Worm (Caenorhabditis elegans) whole organism, L3 larva: ENCODE measurements around the gene C05C9.3.

Experiments used
- R02D3.7 ChIP-seq: fragments of 150-350 bp; optimal IDR thresholded peaks from 2 replicates; lab custom pipeline; 2014; ENCODE audit warnings: missing biosample characterization, missing genetic modification characterization
- aly-2 ChIP-seq: fragments of 150-350 bp; optimal IDR thresholded peaks from 2 replicates; lab custom pipeline; 2014; ENCODE audit warnings: missing biosample characterization, missing genetic modification characterization
- ceh-16 ChIP-seq: sonication (generic microtip); optimal IDR thresholded peaks from 2 replicates; lab custom pipeline; 2017; ENCODE audit warnings: missing biosample characterization, missing genetic modification characterization
- ceh-28 ChIP-seq: fragments of 150-350 bp; optimal IDR thresholded peaks from 2 replicates; lab custom pipeline; 2014; ENCODE audit warnings: missing biosample characterization, missing genetic modification reagents, missing genetic modification characterization
- ceh-9 ChIP-seq: sonication (generic microtip); optimal IDR thresholded peaks from 2 replicates; lab custom pipeline; 2018; ENCODE audit warnings: missing biosample characterization, missing genetic modification characterization
- daf-12 ChIP-seq: fragments of 150-350 bp; optimal IDR thresholded peaks from 2 replicates; lab custom pipeline; 2014; ENCODE audit warnings: missing biosample characterization, missing genetic modification reagents, missing genetic modification characterization
- egl-27 ChIP-seq: sonication (generic microtip); optimal IDR thresholded peaks from 4 replicates; lab custom pipeline; 2017; ENCODE audit warnings: missing biosample characterization, missing genetic modification reagents, missing genetic modification characterization
- egl-5 ChIP-seq: fragments of 150-350 bp; optimal IDR thresholded peaks from 2 replicates; lab custom pipeline; 2017; ENCODE audit warnings: missing biosample characterization, missing genetic modification reagents, missing genetic modification characterization, inconsistent platforms
- elt-1 ChIP-seq: fragments of 150-350 bp; optimal IDR thresholded peaks from 2 replicates; lab custom pipeline; 2014; ENCODE audit warnings: missing biosample characterization, missing genetic modification characterization
- elt-2 ChIP-seq: sonication (generic microtip); optimal IDR thresholded peaks from 2 replicates; lab custom pipeline; 2016; ENCODE audit warnings: missing genetic modification reagents, mild to moderate bottlenecking, missing genetic modification characterization, missing compliant biosample characterization
- elt-3 ChIP-seq, 3 experiments: fragments of 150-350 bp in 1 of 3; sonication (generic microtip) in 2 of 3; optimal IDR thresholded peaks; 2 replicates in 2 of 3; 4 replicates in 1 of 3; lab custom pipeline; 2014 to 2017; ENCODE audit warnings: missing biosample characterization in 3 of 3, missing genetic modification characterization in 3 of 3
- eor-1 ChIP-seq, 2 experiments: fragments of 150-350 bp; optimal IDR thresholded peaks; 2 replicates each; lab custom pipeline; 2014 to 2018; ENCODE audit warnings: missing biosample characterization in 2 of 2, missing genetic modification characterization in 2 of 2
- fos-1 ChIP-seq: fragments of 150-350 bp; optimal IDR thresholded peaks from 2 replicates; lab custom pipeline; 2014; ENCODE audit warnings: missing biosample characterization, missing genetic modification characterization
- hmg-11 ChIP-seq: sonication (generic microtip); optimal IDR thresholded peaks from 2 replicates; lab custom pipeline; 2016; ENCODE audit warnings: missing genetic modification characterization, missing compliant biosample characterization
- jun-1 ChIP-seq: fragments of 150-350 bp; optimal IDR thresholded peaks from 2 replicates; lab custom pipeline; 2014; ENCODE audit warnings: missing biosample characterization, missing genetic modification reagents, missing genetic modification characterization
- lin-15B ChIP-seq: fragments of 150-350 bp; optimal IDR thresholded peaks from 2 replicates; lab custom pipeline; 2014; ENCODE audit warnings: missing biosample characterization, missing genetic modification characterization
- lin-39 ChIP-seq: fragments of 150-350 bp; optimal IDR thresholded peaks from 2 replicates; lab custom pipeline; 2018; ENCODE audit warnings: missing biosample characterization, missing genetic modification reagents, missing genetic modification characterization
- lsy-12 ChIP-seq: sonication (generic microtip); optimal IDR thresholded peaks from 2 replicates; lab custom pipeline; 2016; ENCODE audit warnings: mild to moderate bottlenecking, missing genetic modification characterization, missing compliant biosample characterization
- mdl-1 ChIP-seq: fragments of 150-350 bp; optimal IDR thresholded peaks from 2 replicates; lab custom pipeline; 2014; ENCODE audit warnings: missing biosample characterization, missing genetic modification characterization
- mml-1 ChIP-seq: fragments of 150-350 bp; sonication (generic microtip); optimal IDR thresholded peaks from 3 replicates; lab custom pipeline; 2014; ENCODE audit warnings: missing biosample characterization, missing genetic modification characterization
- nfya-1 ChIP-seq: sonication (generic microtip); optimal IDR thresholded peaks from 2 replicates; lab custom pipeline; 2017; ENCODE audit warnings: missing genetic modification characterization, mild to moderate bottlenecking, missing compliant biosample characterization, antibody characterized with exemption, moderate library complexity; ENCODE audit not compliant: insufficient read depth
- nhr-12 ChIP-seq: fragments of 150-350 bp; optimal IDR thresholded peaks from 2 replicates; lab custom pipeline; 2014; ENCODE audit warnings: missing biosample characterization, missing genetic modification characterization
- nhr-23 ChIP-seq: fragments of 150-350 bp; optimal IDR thresholded peaks from 2 replicates; lab custom pipeline; 2014; ENCODE audit warnings: missing biosample characterization, missing genetic modification reagents, missing genetic modification characterization
- nhr-237 ChIP-seq: fragments of 150-350 bp; optimal IDR thresholded peaks from 2 replicates; lab custom pipeline; 2014; ENCODE audit warnings: missing biosample characterization, missing genetic modification characterization
- nhr-28 ChIP-seq: fragments of 150-350 bp; optimal IDR thresholded peaks from 2 replicates; lab custom pipeline; 2014; ENCODE audit warnings: missing biosample characterization, missing genetic modification characterization
- nhr-43 ChIP-seq: sonication (generic microtip); optimal IDR thresholded peaks from 2 replicates; lab custom pipeline; 2016; ENCODE audit warnings: mild to moderate bottlenecking, missing genetic modification characterization, missing compliant biosample characterization; ENCODE audit not compliant: poor library complexity, severe bottlenecking
- nhr-67 ChIP-seq: fragments of 150-350 bp; optimal IDR thresholded peaks from 2 replicates; lab custom pipeline; 2014; ENCODE audit warnings: missing biosample characterization, missing genetic modification characterization
- nhr-76 ChIP-seq: fragments of 150-350 bp; sonication (generic microtip); optimal IDR thresholded peaks from 5 replicates; lab custom pipeline; 2014; ENCODE audit warnings: missing biosample characterization, missing genetic modification characterization
- pqm-1 ChIP-seq: fragments of 150-350 bp; optimal IDR thresholded peaks from 2 replicates; lab custom pipeline; 2017; ENCODE audit warnings: missing biosample characterization, missing genetic modification characterization, inconsistent platforms
- skn-1 ChIP-seq: fragments of 150-350 bp; optimal IDR thresholded peaks from 2 replicates; lab custom pipeline; 2014; ENCODE audit warnings: missing biosample characterization, missing genetic modification characterization
- snpc-4 ChIP-seq: fragments of 150-350 bp; optimal IDR thresholded peaks from 2 replicates; lab custom pipeline; 2014; ENCODE audit warnings: missing biosample characterization, missing genetic modification characterization
- unc-39 ChIP-seq: sonication (generic microtip); optimal IDR thresholded peaks from 4 replicates; lab custom pipeline; 2017; ENCODE audit warnings: missing biosample characterization, missing genetic modification characterization
- unc-62 ChIP-seq: fragments of 150-350 bp; sonication (generic microtip); optimal IDR thresholded peaks from 4 replicates; lab custom pipeline; 2014; ENCODE audit warnings: missing biosample characterization, missing genetic modification reagents, missing genetic modification characterization
- ztf-11 ChIP-seq: fragments of 150-350 bp; optimal IDR thresholded peaks from 2 replicates; lab custom pipeline; 2014; ENCODE audit warnings: missing biosample characterization, missing genetic modification characterization
- ztf-4 ChIP-seq: fragments of 150-350 bp; optimal IDR thresholded peaks from 2 replicates; lab custom pipeline; 2014; ENCODE audit warnings: missing biosample characterization, missing genetic modification characterization

Gene C05C9.3

DNA sequence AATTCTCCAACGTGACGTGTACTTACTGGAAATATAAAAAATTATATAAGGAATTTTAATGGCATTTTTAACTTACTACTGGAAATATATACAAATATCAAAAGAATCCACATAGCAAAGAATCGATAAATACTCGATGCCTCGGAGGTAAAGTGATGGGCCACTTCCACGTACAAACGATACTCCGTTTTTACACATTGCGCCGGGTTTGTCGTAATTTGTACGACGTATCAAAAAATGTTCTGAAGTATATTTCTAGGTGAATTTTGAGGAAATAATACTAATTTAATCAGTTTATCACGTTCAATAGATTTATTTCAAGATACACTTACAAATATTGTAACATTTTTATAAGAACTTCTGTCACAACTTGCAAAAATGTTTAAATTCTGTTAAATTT lies 31.8 kb downstream of the C05C9.3 start, which contains the start of gene R08B4.3:
Gene R08B4.3, minus strand, starts transcription at position 198 of the 400 bp plus-strand sequence.
- no peak for TF ChIP-seq lin-39
- TF ChIP-seq nhr-67 (tag; lab: Kevin White, UChicago), result no peak
- no peak for TF ChIP-seq unc-39 (tag; lab: Kevin White, UChicago)
- TF ChIP-seq elt-3 (tag; optimal IDR thresholded peaks at IDR 0.05; lab: Kevin White, UChicago), result no peak
- TF ChIP-seq nhr-76 (tag; lab: Kevin White, UChicago), result no peak
- TF ChIP-seq hmg-11 (tag; lab: Kevin White, UChicago), result no peak
- TF ChIP-seq, all 47 proteins: peak for 0

DNA sequence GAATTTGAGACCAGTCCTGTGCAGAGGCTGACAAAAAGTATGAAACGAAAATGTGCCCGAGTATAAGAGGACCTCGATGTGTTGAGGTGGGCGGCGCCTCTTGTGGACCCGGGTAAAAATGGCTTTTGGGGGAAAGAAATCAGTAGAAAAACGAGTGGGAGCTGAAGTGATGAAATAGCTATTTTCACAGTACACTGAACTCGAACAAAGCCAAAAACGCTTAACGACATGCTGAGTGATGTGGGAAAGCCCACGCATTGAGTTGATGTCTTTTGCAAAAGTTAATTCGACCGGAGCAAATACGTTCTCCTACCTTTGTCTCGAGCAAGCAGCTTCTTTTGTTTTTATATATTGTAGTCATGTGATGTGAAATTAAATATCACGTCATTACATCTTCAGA lies 35.9 kb downstream of the C05C9.3 start, which contains the start of gene nlp-66:
Gene nlp-66, minus strand, starts transcription at position 101 of the 400 bp plus-strand sequence.
- TF ChIP-seq daf-12 (tag; lab: Kevin White, UChicago), result no peak
- no peak for TF ChIP-seq lsy-12 (tag; lab: Kevin White, UChicago)
- TF ChIP-seq nhr-23 (tag; lab: Kevin White, UChicago), result no peak
- no peak for TF ChIP-seq fos-1
- TF ChIP-seq nhr-237 (tag; lab: Kevin White, UChicago), result no peak
- TF ChIP-seq aly-2 (tag; lab: Kevin White, UChicago), result no peak
- no peak for TF ChIP-seq snpc-4
- no peak for TF ChIP-seq ceh-16 (tag; lab: Kevin White, UChicago)
- no peak for TF ChIP-seq unc-39 (tag; lab: Kevin White, UChicago)
- no peak for TF ChIP-seq lin-39

DNA sequence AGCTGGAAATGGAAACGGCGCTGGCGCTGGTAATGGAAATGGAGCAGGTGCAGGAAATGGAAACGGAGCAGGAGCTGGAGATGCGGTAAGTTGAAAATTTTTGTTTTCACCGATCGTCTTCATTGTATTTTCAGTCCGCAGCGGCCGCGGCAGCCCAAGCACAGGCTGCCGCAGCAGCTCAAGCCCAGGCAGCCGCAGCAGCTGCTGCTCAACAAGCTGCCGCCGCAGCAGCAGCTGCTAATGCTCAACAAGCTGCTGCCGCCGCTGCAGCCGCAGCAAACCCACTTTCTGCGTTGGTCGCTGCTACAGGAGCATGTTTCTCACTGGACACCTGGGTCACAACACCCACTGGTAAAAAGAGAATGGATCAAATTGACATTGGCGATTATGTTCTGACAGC lies 38.2 kb downstream of the C05C9.3 start:
- no peak for TF ChIP-seq jun-1 (tag; lab: Kevin White, UChicago)

ce11 chrX:11109200-11109599 lies 43.4 kb downstream of the C05C9.3 start, which contains the start of gene grd-1:
Gene grd-1, plus strand, starts transcription at chrX:11109440.
- no peak for TF ChIP-seq nhr-12 (tag; lab: Kevin White, UChicago)
- TF ChIP-seq nhr-67 (tag; lab: Kevin White, UChicago), result no peak
- TF ChIP-seq hmg-11 (tag; lab: Kevin White, UChicago), result no peak
- TF ChIP-seq ceh-28 (tag; lab: Kevin White, UChicago), result no peak
- no peak for TF ChIP-seq daf-12 (tag; lab: Kevin White, UChicago)
- TF ChIP-seq snpc-4, result no peak
- no peak for TF ChIP-seq mml-1 (tag; lab: Kevin White, UChicago)
- TF ChIP-seq skn-1 (tag; lab: Kevin White, UChicago), result no peak
- no peak for TF ChIP-seq elt-3 (tag; optimal IDR thresholded peaks at IDR 0.05; lab: Kevin White, UChicago)
- TF ChIP-seq lin-39, result no peak
- TF ChIP-seq elt-1 (tag; lab: Kevin White, UChicago), result no peak

- TF ChIP-seq ceh-28 (tag; lab: Kevin White, UChicago), result no peak
- no peak for TF ChIP-seq unc-39 (tag; lab: Kevin White, UChicago)
- TF ChIP-seq elt-2 (tag; lab: Kevin White, UChicago), result no peak
- no peak for TF ChIP-seq lin-15B
- no peak for TF ChIP-seq R02D3.7
- no peak for TF ChIP-seq egl-5 (tag; lab: Kevin White, UChicago)
- TF ChIP-seq fos-1, result no peak
- no peak for TF ChIP-seq nhr-43 (tag; lab: Kevin White, UChicago)
- no peak for TF ChIP-seq lin-39
- TF ChIP-seq mdl-1 (tag; lab: Kevin White, UChicago), result no peak
Measured at ce11 chrX:11107076-11107475, 45.5 kb downstream of the C05C9.3 start, which contains the start of gene clc-17. Gene clc-17, plus strand, starts transcription at chrX:11107376.

- TF ChIP-seq ztf-4 (tag; lab: Kevin White, UChicago) (no peak), elt-2 (tag; lab: Kevin White, UChicago) (peak; percentile 49), pqm-1 (peak; percentile 31)
Measured at ce11 chrX:11104883-11105629, 47.6 kb downstream of the C05C9.3 start, which contains the start of gene W02H3.1. Gene W02H3.1, minus strand, starts transcription at chrX:11105460.

DNA sequence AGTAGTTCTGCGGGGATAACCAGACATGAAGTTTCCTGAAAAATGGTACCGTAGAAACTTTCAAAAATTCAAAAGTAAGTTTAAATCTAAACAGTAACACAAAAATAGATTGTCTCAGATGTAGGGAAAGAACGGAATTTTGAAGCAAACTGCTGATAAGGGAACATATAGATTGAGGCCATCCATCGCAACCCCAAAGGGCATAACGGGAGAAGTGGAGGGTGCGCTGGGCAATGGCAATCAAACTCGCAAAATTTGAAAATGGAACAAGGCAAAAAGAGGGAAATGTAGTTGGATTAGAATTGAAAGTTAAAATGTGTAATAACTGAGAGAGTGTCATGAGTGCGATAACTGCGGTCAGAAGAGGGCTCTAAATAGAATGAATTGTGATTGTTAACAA lies 49.4 kb downstream of the C05C9.3 start:
- TF ChIP-seq egl-5 (tag; lab: Kevin White, UChicago) (no peak), nhr-28 (tag; lab: Kevin White, UChicago) (no peak), ceh-9 (tag; lab: Kevin White, UChicago) (no peak), egl-27 (no peak), ztf-11 (tag; lab: Kevin White, UChicago) (no peak), mdl-1 (tag; lab: Kevin White, UChicago) (no peak), nhr-237 (tag; lab: Kevin White, UChicago) (no peak), unc-62 (GFP tag; lab: Kevin White, UChicago) (no peak), mml-1 (tag; lab: Kevin White, UChicago) (no peak), aly-2 (tag; lab: Kevin White, UChicago) (no peak), ceh-28 (tag; lab: Kevin White, UChicago) (no peak), nhr-12 (tag; lab: Kevin White, UChicago) (no peak), eor-1 (tag; optimal IDR thresholded peaks at IDR 0.05; lab: Kevin White, UChicago) (no peak), snpc-4 (no peak), nfya-1 (tag; lab: Kevin White, UChicago) (no peak), lin-15B (no peak)
